Worm (Caenorhabditis elegans): Measurements from ENCODE around the gene nhr-41.

The nhr-41 gene

DNA sequence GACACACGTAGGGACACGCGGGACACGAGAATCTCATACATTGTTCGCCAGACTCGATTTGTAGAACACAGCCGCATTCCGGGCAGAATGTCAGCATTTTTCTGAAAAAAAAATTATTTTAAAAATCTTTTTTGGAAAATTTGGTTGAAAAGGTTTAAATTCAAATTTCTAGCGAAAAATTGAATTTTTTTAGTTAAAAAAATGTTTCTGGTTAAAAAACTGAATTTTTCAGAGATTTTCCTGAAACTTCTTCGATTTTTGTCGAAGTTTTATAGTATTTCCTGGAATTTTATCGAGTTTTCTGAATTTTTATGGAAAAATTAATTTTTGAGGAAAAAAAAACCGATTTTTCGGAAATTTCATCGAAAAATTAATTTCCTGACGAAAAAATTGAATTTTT is 23.9 kb downstream of the nhr-41 start, which contains the start of gene rpc-11:
Gene rpc-11 (minus strand): TSS at position 101 of the 400 bp plus-strand sequence.
- TF ChIP-seq Y55F3AM.14 (GFP tag; optimal IDR thresholded peaks at IDR 0.05) (no peak), nhr-23 (tag; optimal IDR thresholded peaks at IDR 0.05) (no peak), crh-2 (tag; optimal IDR thresholded peaks at IDR 0.05) (no peak), skn-1 (tag; optimal IDR thresholded peaks at IDR 0.05) (no peak), mab-5 (tag; optimal IDR thresholded peaks at IDR 0.05) (no peak), nhr-237 (tag; optimal IDR thresholded peaks at IDR 0.05) (no peak), mbf-1 (tag; optimal IDR thresholded peaks at IDR 0.05) (no peak)

DNA sequence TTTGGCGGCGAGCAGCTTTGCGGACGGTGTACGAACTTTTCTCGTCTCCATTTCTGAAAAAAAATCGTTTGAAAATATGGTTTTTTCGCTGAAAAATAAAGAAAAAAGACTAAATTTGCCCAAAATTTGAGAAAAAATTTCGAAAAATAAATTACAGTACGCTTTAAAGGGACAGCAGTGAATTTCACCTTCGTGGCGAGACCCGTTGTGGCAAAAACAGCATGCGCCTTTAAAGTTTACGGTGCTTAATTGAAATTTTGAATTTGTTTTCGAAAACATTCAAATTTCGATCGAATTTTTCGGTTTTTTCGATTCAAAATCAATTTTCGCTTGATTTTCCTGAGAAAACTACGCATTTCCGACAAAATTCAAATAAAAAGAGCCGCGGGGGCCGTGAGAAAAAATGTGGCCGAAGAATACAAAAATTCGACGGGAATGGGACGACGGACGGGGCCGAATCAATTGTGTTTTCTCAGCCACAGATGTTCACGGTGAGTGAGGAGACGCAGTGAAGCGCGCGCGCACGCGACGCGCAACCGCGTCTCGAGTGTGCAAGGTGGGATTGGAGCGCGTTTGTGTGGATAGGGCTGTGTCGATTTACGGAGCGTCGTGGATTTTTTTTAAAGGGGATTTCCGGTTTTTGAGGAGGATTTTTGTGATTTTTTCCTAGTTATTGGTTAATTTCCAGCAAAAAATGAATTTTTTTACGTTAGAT is 33.9 kb downstream of the nhr-41 start, which contains the start of gene Y77E11A.7:
Gene Y77E11A.7 (minus strand): TSS at position 55 of the 715 bp plus-strand sequence.
- TF ChIP-seq F13H6.1 (tag; optimal IDR thresholded peaks at IDR 0.05) (peak; percentile 83), C34F6.9 (tag; optimal IDR thresholded peaks at IDR 0.05) (peak; percentile 92), crh-2 (tag; optimal IDR thresholded peaks at IDR 0.05) (peak; percentile 95), egl-27 (tag; optimal IDR thresholded peaks at IDR 0.05) (peak; percentile 17), lin-39 (tag; optimal IDR thresholded peaks at IDR 0.05) (no peak), nhr-23 (tag; optimal IDR thresholded peaks at IDR 0.05) (no peak), ceh-16 (tag; optimal IDR thresholded peaks at IDR 0.05) (peak; percentile 91), blmp-1 (tag; optimal IDR thresholded peaks at IDR 0.05; ENCODE audit: insufficient read depth) (peak; percentile 53), nhr-11 (tag; optimal IDR thresholded peaks at IDR 0.05) (no peak), ama-1 (optimal IDR thresholded peaks at IDR 0.05) (peak; percentile 32), nhr-129 (tag; optimal IDR thresholded peaks at IDR 0.05) (peak; percentile 94), unc-62 (GFP tag; optimal IDR thresholded peaks at IDR 0.05) (no peak), mab-5 (tag; optimal IDR thresholded peaks at IDR 0.05) (peak; percentile 62), sma-3 (GFP tag; optimal IDR thresholded peaks at IDR 0.05) (peak; percentile 83), fos-1 (tag; optimal IDR thresholded peaks at IDR 0.05) (peak; percentile 84), mdl-1 (tag; optimal IDR thresholded peaks at IDR 0.05) (peak; percentile 51 to 90), elt-3 (tag; optimal IDR thresholded peaks at IDR 0.05) (no peak), gmeb-1 (tag; optimal IDR thresholded peaks at IDR 0.05) (peak; percentile 80), nhr-10 (tag; optimal IDR thresholded peaks at IDR 0.05) (peak; percentile 24), skn-1 (tag; optimal IDR thresholded peaks at IDR 0.05) (peak; percentile 31), lin-13 (GFP tag; optimal IDR thresholded peaks at IDR 0.05) (peak; percentile 97), nhr-25 (tag; optimal IDR thresholded peaks at IDR 0.05) (peak; percentile 81), unc-55 (GFP tag; optimal IDR thresholded peaks at IDR 0.05) (peak; percentile 99), elt-1 (tag; optimal IDR thresholded peaks at IDR 0.05) (no peak), Y55F3AM.14 (GFP tag; optimal IDR thresholded peaks at IDR 0.05) (peak; percentile 48), snpc-4 (tag; optimal IDR thresholded peaks at IDR 0.05) (peak; percentile 47), lsy-2 (tag; optimal IDR thresholded peaks at IDR 0.05) (peak; percentile 59 to 93), ZK546.5 (tag; optimal IDR thresholded peaks at IDR 0.05) (peak; percentile 40), nhr-21 (tag; optimal IDR thresholded peaks at IDR 0.05) (peak; percentile 43), sma-9 (GFP tag; optimal IDR thresholded peaks at IDR 0.05) (no peak), sma-9 (tag; optimal IDR thresholded peaks at IDR 0.05) (no peak), mbf-1 (tag; optimal IDR thresholded peaks at IDR 0.05) (no peak), sem-4 (tag; optimal IDR thresholded peaks at IDR 0.05) (peak; percentile 33), nhr-12 (tag; optimal IDR thresholded peaks at IDR 0.05) (no peak), R02D3.7 (tag; optimal IDR thresholded peaks at IDR 0.05) (peak; percentile 74), ztf-11 (tag; optimal IDR thresholded peaks at IDR 0.05) (no peak), nhr-6 (tag; optimal IDR thresholded peaks at IDR 0.05) (peak; percentile 18), aly-2 (tag; optimal IDR thresholded peaks at IDR 0.05) (no peak), ceh-82 (tag; optimal IDR thresholded peaks at IDR 0.05) (peak; percentile 56), peb-1 (tag; optimal IDR thresholded peaks at IDR 0.05) (no peak), zag-1 (tag; optimal IDR thresholded peaks at IDR 0.05) (peak; percentile 81), lin-11 (tag; optimal IDR thresholded peaks at IDR 0.05) (peak; percentile 90)

Measured in whole organism, L2 larva.